Fruit fly (Drosophila melanogaster): ENCODE measurements around the gene CG18417.

The CG18417 gene

DNA sequence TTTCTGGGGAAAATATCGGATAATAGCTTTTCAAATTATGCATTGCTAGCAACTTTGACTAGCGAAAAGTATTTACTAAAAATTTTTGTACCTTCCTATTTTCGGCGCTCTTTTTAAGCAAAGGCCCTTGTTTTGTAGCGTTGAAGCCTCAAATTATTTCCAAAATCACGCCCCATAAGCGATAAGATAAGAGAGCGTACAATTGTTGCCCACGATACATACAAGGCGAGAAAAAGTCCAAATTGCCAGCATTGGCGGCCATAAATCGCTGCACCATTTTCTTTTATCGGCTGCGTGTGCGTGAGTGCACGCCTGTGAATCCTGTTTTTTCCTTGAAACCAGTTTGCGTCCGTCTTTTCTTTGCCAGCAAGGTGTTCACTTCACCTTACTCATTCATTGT, 28.6 kb upstream of the CG18417 start:
- TF ChIP-seq CG6765 (GFP tag; optimal IDR thresholded peaks at IDR 0.05) (no peak), klu (GFP tag; IDR thresholded peaks at IDR 0.05) (no peak), chm (GFP tag; IDR thresholded peaks at IDR 0.05) (0 out of 2 replicates have a peak, but pooled peaks have one; percentile 26), ro (GFP tag; IDR thresholded peaks at IDR 0.05) (no peak), Sry-β (GFP tag; optimal IDR thresholded peaks at IDR 0.05) (peak; percentile 86), ac (GFP tag; optimal IDR thresholded peaks at IDR 0.05) (peak; percentile 28), hb (GFP tag; IDR thresholded peaks at IDR 0.05; ENCODE audit: partially characterized antibody) (peak; percentile 29; the same call in 1 of the 3 replicates), cad (GFP tag; optimal IDR thresholded peaks at IDR 0.05) (peak; percentile 80), CG1792 (GFP tag; optimal IDR thresholded peaks at IDR 0.05) (no peak), CG2120 (GFP tag; optimal IDR thresholded peaks at IDR 0.05) (no peak), Taf1 (GFP tag; IDR thresholded peaks at IDR 0.05) (no peak), fd64A (GFP tag; optimal IDR thresholded peaks at IDR 0.05) (no peak), BEAF-32 (GFP tag; optimal IDR thresholded peaks at IDR 0.05) (peak; percentile 30), Poxn (GFP tag; IDR thresholded peaks at IDR 0.05) (no peak), CG34224 (GFP tag; IDR thresholded peaks at IDR 0.05; ENCODE audit: partially characterized antibody) (no peak), insv (GFP tag; optimal IDR thresholded peaks at IDR 0.05) (peak in 1 of 2 experiments; percentile 7), CG32532 (GFP tag; IDR thresholded peaks at IDR 0.05) (no peak), D19A (tag; optimal IDR thresholded peaks at IDR 0.05) (no peak), slbo (GFP tag; IDR thresholded peaks at IDR 0.05) (no peak), dmrt99B (tag; optimal IDR thresholded peaks at IDR 0.05) (no peak), sob (GFP tag; IDR thresholded peaks at IDR 0.05) (no peak), phol (tag; optimal IDR thresholded peaks at IDR 0.05) (peak; percentile 37), p53 (GFP tag; optimal IDR thresholded peaks at IDR 0.05) (no peak), dysf (GFP tag; IDR thresholded peaks at IDR 0.05) (no peak), ttk (GFP tag; IDR thresholded peaks at IDR 0.05) (no peak), grn (GFP tag; optimal IDR thresholded peaks at IDR 0.05) (no peak), CG15011 (GFP tag; optimal IDR thresholded peaks at IDR 0.05) (no peak), row (GFP tag; IDR thresholded peaks at IDR 0.05) (peak; percentile 42; the same call in 2 of the 3 replicates), CG14710 (tag; optimal IDR thresholded peaks at IDR 0.05) (no peak), CG10321 (GFP tag; IDR thresholded peaks at IDR 0.05) (0 out of 2 replicates have a peak, but pooled peaks have one; percentile 10), trem (tag; optimal IDR thresholded peaks at IDR 0.05) (no peak), dan (GFP tag; IDR thresholded peaks at IDR 0.05) (no peak), CG4424 (GFP tag; optimal IDR thresholded peaks at IDR 0.05) (no peak), CG2199 (GFP tag; IDR thresholded peaks at IDR 0.05) (0 out of 3 replicates have a peak, but pooled peaks have one; percentile 22), Mad (GFP tag; optimal IDR thresholded peaks at IDR 0.05) (no peak), CG9817 (tag; optimal IDR thresholded peaks at IDR 0.05) (no peak)

dm6 chr3L:7376151-7376550, 23.7 kb upstream of the CG18417 start:
- TF ChIP-seq bbx (GFP tag; IDR thresholded peaks at IDR 0.05; ENCODE audit: partially characterized antibody) (no peak), CG43689 (GFP tag; IDR thresholded peaks at IDR 0.05) (no peak), CG31224 (GFP tag; IDR thresholded peaks at IDR 0.05) (no peak), CG33213 (GFP tag; optimal IDR thresholded peaks at IDR 0.05) (no peak), CG6272 (GFP tag; IDR thresholded peaks at IDR 0.05) (no peak), gt (GFP tag; IDR thresholded peaks at IDR 0.05) (no peak), MTF-1 (GFP tag; optimal IDR thresholded peaks at IDR 0.05; ENCODE audit: borderline replicate concordance) (no peak), CG10565 (GFP tag; optimal IDR thresholded peaks at IDR 0.05) (no peak), ems (GFP tag; optimal IDR thresholded peaks at IDR 0.05) (no peak), mirr (GFP tag; optimal IDR thresholded peaks at IDR 0.05) (peak; percentile 67), CG15514 (GFP tag; optimal IDR thresholded peaks at IDR 0.05) (no peak), CG11456 (GFP tag; IDR thresholded peaks at IDR 0.05) (no peak), CG18011 (GFP tag; optimal IDR thresholded peaks at IDR 0.05) (no peak), exex (tag; optimal IDR thresholded peaks at IDR 0.05) (peak; percentile 60)

Data from whole organism, embryonic.